Fruit fly (Drosophila melanogaster): ENCODE data around the gene CG11663.

CG11663 gene

dm6 chrX:935049-935900 lies 41.0 kb downstream of the CG11663 start, which contains the start of gene TRAM (continued):
- TF ChIP-seq CG13296 (GFP tag; optimal IDR thresholded peaks at IDR 0.05), result peak; percentile 97
- peak; percentile 89 for TF ChIP-seq pzg (GFP tag; optimal IDR thresholded peaks at IDR 0.05)
- peak; percentile 98 for TF ChIP-seq ap (GFP tag; IDR thresholded peaks at IDR 0.05)
- peak; percentile 95 for TF ChIP-seq CG4282 (GFP tag; optimal IDR thresholded peaks at IDR 0.05)
- peak; percentile 98 for TF ChIP-seq CG15514 (GFP tag; optimal IDR thresholded peaks at IDR 0.05)
- peak; percentile 99 for TF ChIP-seq CG2889 (GFP tag; IDR thresholded peaks at IDR 0.05)
- peak; percentile 99 for TF ChIP-seq YL-1 (GFP tag; optimal IDR thresholded peaks at IDR 0.05)
- peak; percentile 97 for TF ChIP-seq CG9215 (GFP tag; IDR thresholded peaks at IDR 0.05)
- TF ChIP-seq grn (GFP tag; optimal IDR thresholded peaks at IDR 0.05), result peak; percentile 81
- TF ChIP-seq chn (GFP tag; optimal IDR thresholded peaks at IDR 0.05), result peak; percentile 99
- TF ChIP-seq schlank (tag; optimal IDR thresholded peaks at IDR 0.05), result peak; percentile 97
- TF ChIP-seq CG14014 (GFP tag; IDR thresholded peaks at IDR 0.05), result peak; percentile 99
- TF ChIP-seq unc-4 (GFP tag; IDR thresholded peaks at IDR 0.05; ENCODE audit: partially characterized antibody), result peak; percentile 82
- TF ChIP-seq CG10321 (GFP tag; IDR thresholded peaks at IDR 0.05), result peak; percentile 91
- peak; percentile 99 for TF ChIP-seq croc (GFP tag; conservative IDR thresholded peaks at IDR 0.05)
- TF ChIP-seq CG14860 (GFP tag; IDR thresholded peaks at IDR 0.05; ENCODE audit: partially characterized antibody), result peak; percentile 55; the same call in 2 of the 3 replicates
- TF ChIP-seq CG2199 (GFP tag; IDR thresholded peaks at IDR 0.05), result peak; percentile 98
- peak; percentile 69; the same call in 2 of the 3 replicates for TF ChIP-seq vnd (GFP tag; IDR thresholded peaks at IDR 0.05; ENCODE audit: partially characterized antibody)
- peak; percentile 98 for TF ChIP-seq CG13775 (GFP tag; optimal IDR thresholded peaks at IDR 0.05)
- TF ChIP-seq ken (GFP tag; IDR thresholded peaks at IDR 0.05), result peak; percentile 100
- TF ChIP-seq CG10565 (GFP tag; optimal IDR thresholded peaks at IDR 0.05), result peak; percentile 89
- TF ChIP-seq CG8924 (tag; optimal IDR thresholded peaks at IDR 0.05), result peak; percentile 93
- peak; percentile 98 for TF ChIP-seq slp2 (GFP tag; optimal IDR thresholded peaks at IDR 0.05)
- peak; percentile 68 for TF ChIP-seq CG34224 (GFP tag; IDR thresholded peaks at IDR 0.05; ENCODE audit: partially characterized antibody)
- peak; percentile 99 for TF ChIP-seq Dbx (GFP tag; IDR thresholded peaks at IDR 0.05)
- TF ChIP-seq Fer1 (GFP tag; optimal IDR thresholded peaks at IDR 0.05), result peak; percentile 98
- TF ChIP-seq fd3F (GFP tag; optimal IDR thresholded peaks at IDR 0.05), result peak; percentile 97
- peak; percentile 89 for TF ChIP-seq CG3995 (GFP tag; optimal IDR thresholded peaks at IDR 0.05)
- TF ChIP-seq Dip2 (GFP tag; IDR thresholded peaks at IDR 0.05), result peak; percentile 77
- TF ChIP-seq twi (tag; optimal IDR thresholded peaks at IDR 0.05), result peak; percentile 90
- TF ChIP-seq scrt (GFP tag; optimal IDR thresholded peaks at IDR 0.05), result peak; percentile 94
- peak; percentile 70 for TF ChIP-seq hb (GFP tag; IDR thresholded peaks at IDR 0.05; ENCODE audit: partially characterized antibody)
- peak; percentile 96 for TF ChIP-seq CG10147 (GFP tag; optimal IDR thresholded peaks at IDR 0.05)
- peak; percentile 93 for TF ChIP-seq GATAe (GFP tag; conservative IDR thresholded peaks at IDR 0.05)
- peak; percentile 99 for TF ChIP-seq Rfx (GFP tag; IDR thresholded peaks at IDR 0.05)
- peak; percentile 98 for TF ChIP-seq CG7786 (GFP tag; optimal IDR thresholded peaks at IDR 0.05)
- peak; percentile 98 for TF ChIP-seq dati (GFP tag; IDR thresholded peaks at IDR 0.05)
- TF ChIP-seq Opbp (GFP tag; IDR thresholded peaks at IDR 0.05; ENCODE audit: partially characterized antibody), result peak; percentile 84; the same call in 2 of the 3 replicates
- peak; percentile 93 for TF ChIP-seq Myb (GFP tag; optimal IDR thresholded peaks at IDR 0.05)
- TF ChIP-seq CG18619 (GFP tag; optimal IDR thresholded peaks at IDR 0.05), result peak; percentile 99
- peak; percentile 37 to 84 for TF ChIP-seq Trl (optimal IDR thresholded peaks at IDR 0.05)
- TF ChIP-seq Trl (GFP tag; optimal IDR thresholded peaks at IDR 0.05), result peak; percentile 98
- TF ChIP-seq pb (GFP tag; optimal IDR thresholded peaks at IDR 0.05), result peak; percentile 98
- TF ChIP-seq CG34376 (GFP tag; optimal IDR thresholded peaks at IDR 0.05), result peak; percentile 99
- TF ChIP-seq tll (GFP tag; optimal IDR thresholded peaks at IDR 0.05), result peak; percentile 40 to 72
- peak; percentile 94 for TF ChIP-seq ssp (GFP tag; IDR thresholded peaks at IDR 0.05)
- peak; percentile 99 for TF ChIP-seq bcd (GFP tag; optimal IDR thresholded peaks at IDR 0.05)
- TF ChIP-seq Ravus (GFP tag; IDR thresholded peaks at IDR 0.05), result peak; percentile 96
